Worm (Caenorhabditis elegans) whole organism, midembryonic: ENCODE results near the gene ZK896.4.

ENCODE experiments used
- T22C8.4 ChIP-seq: fragments of 200-800 bp; sonication (Bioruptor generic); IDR thresholded peaks from 2 replicates; pipeline ENCODE4 v1.3.6; 2022; ENCODE audit warnings: missing genetic modification characterization, missing compliant biosample characterization
- cog-1 ChIP-seq: sonication (generic microtip); optimal IDR thresholded peaks from 2 replicates; lab custom pipeline; 2016; ENCODE audit warnings: missing genetic modification characterization, missing compliant biosample characterization
- flt-1 ChIP-seq: fragments of 200-800 bp; sonication (Bioruptor generic); IDR thresholded peaks from 2 replicates; pipeline ENCODE4 v1.3.6; 2022; ENCODE audit warnings: missing genetic modification characterization, missing compliant biosample characterization
- klf-2 ChIP-seq: fragments of 200-800 bp; sonication (Bioruptor generic); conservative IDR thresholded peaks from 2 replicates; pipeline ENCODE4 v1.3.6; 2022; ENCODE audit warnings: missing genetic modification reagents, missing genetic modification characterization, missing compliant biosample characterization
- med-1 ChIP-seq: sonication (generic microtip); optimal IDR thresholded peaks from 2 replicates; lab custom pipeline; 2017; ENCODE audit warnings: missing genetic modification characterization, mild to moderate bottlenecking, missing compliant biosample characterization, antibody characterized with exemption, missing genetic modification reagents; ENCODE audit not compliant: insufficient read depth
- ref-1 ChIP-seq: fragments of 200-800 bp; sonication (Bioruptor generic); conservative IDR thresholded peaks from 2 replicates; pipeline ENCODE4 v1.3.6; 2022; ENCODE audit warnings: missing genetic modification reagents, missing genetic modification characterization, missing compliant biosample characterization
- tab-1 ChIP-seq: fragments of 200-800 bp; sonication (Bioruptor generic); IDR thresholded peaks from 2 replicates; pipeline ENCODE4 v1.3.6; 2022; ENCODE audit warnings: missing genetic modification characterization, missing compliant biosample characterization
- ztf-23 ChIP-seq: fragments of 200-800 bp; sonication (Bioruptor generic); IDR thresholded peaks from 2 replicates; pipeline ENCODE4 v1.3.6; 2022; ENCODE audit warnings: missing genetic modification reagents, missing genetic modification characterization, missing compliant biosample characterization
- ztf-29 ChIP-seq: fragments of 200-800 bp; sonication (Bioruptor generic); IDR thresholded peaks from 2 replicates; pipeline ENCODE4 v1.3.6; 2022; ENCODE audit warnings: missing genetic modification reagents, missing genetic modification characterization, missing compliant biosample characterization

The ZK896.4 gene

ce11 chrIV:12883190-12883589 lies at the start of gene ZK896.4:
Gene ZK896.4 (minus strand): TSS chrIV:12883290.
- TF ChIP-seq flt-1 (GFP tag; lab: Robert Waterston, UW) = no peak
- TF ChIP-seq tab-1 = no peak
- no peak for TF ChIP-seq ztf-29 (GFP tag; lab: Robert Waterston, UW)
- no peak for TF ChIP-seq T22C8.4 (GFP tag; lab: Robert Waterston, UW)
- TF ChIP-seq cog-1 (tag; lab: Kevin White, UChicago) = no peak
- TF ChIP-seq klf-2 (GFP tag; lab: Robert Waterston, UW) = no peak
- TF ChIP-seq ref-1 (GFP tag; lab: Robert Waterston, UW) = no peak
- no peak for TF ChIP-seq ztf-23 (GFP tag; lab: Robert Waterston, UW)
- TF ChIP-seq med-1 (GFP tag; lab: Kevin White, UChicago) = no peak

- TF ChIP-seq flt-1 (GFP tag; lab: Robert Waterston, UW) (no peak), ztf-23 (GFP tag; lab: Robert Waterston, UW) (no peak), cog-1 (tag; lab: Kevin White, UChicago) (no peak), klf-2 (GFP tag; lab: Robert Waterston, UW) (no peak), ztf-29 (GFP tag; lab: Robert Waterston, UW) (no peak), T22C8.4 (GFP tag; lab: Robert Waterston, UW) (no peak), med-1 (GFP tag; lab: Kevin White, UChicago) (no peak), tab-1 (no peak), ref-1 (GFP tag; lab: Robert Waterston, UW) (no peak)
Measured at ce11 chrIV:12926639-12927038, 43.5 kb upstream of the ZK896.4 start, which contains the start of gene srlf-5. Gene srlf-5 (minus strand): TSS chrIV:12926739.

- TF ChIP-seq med-1 (GFP tag; lab: Kevin White, UChicago) (no peak), cog-1 (tag; lab: Kevin White, UChicago) (no peak), T22C8.4 (GFP tag; lab: Robert Waterston, UW) (no peak), ztf-23 (GFP tag; lab: Robert Waterston, UW) (no peak), ztf-29 (GFP tag; lab: Robert Waterston, UW) (no peak)
Measured at ce11 chrIV:12924332-12924731, 41.2 kb upstream of the ZK896.4 start, which contains the start of gene srlf-4. Gene srlf-4 (minus strand): TSS chrIV:12924432.

- TF ChIP-seq ztf-23 (GFP tag; lab: Robert Waterston, UW) (no peak), ztf-29 (GFP tag; lab: Robert Waterston, UW) (no peak), tab-1 (no peak), flt-1 (GFP tag; lab: Robert Waterston, UW) (no peak), klf-2 (GFP tag; lab: Robert Waterston, UW) (no peak), cog-1 (tag; lab: Kevin White, UChicago) (no peak), T22C8.4 (GFP tag; lab: Robert Waterston, UW) (no peak), med-1 (GFP tag; lab: Kevin White, UChicago) (no peak), ref-1 (GFP tag; lab: Robert Waterston, UW) (no peak)
Measured at ce11 chrIV:12921027-12921426, 37.9 kb upstream of the ZK896.4 start, which contains the start of gene C32H11.4. Gene C32H11.4 (plus strand): TSS chrIV:12921264.

DNA sequence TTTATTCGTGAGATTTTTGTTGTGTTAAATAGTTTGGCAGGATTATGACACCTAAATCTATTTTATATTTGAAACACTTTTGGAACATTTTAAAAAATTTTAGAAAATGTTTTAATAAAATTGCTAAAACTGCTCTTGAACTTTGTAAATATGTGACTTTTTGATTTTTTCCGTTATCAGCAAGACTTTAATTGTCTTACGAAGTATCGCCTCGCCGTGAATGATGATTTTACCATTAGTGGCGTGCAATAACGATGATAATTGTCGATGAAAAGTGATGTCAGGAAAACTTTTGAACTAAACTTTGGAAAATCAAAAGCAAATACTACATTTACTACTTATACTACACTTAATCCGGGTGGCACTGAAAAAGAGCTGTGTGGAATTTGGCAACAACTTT lies 37.5 kb upstream of the ZK896.4 start:
- no peak for TF ChIP-seq ref-1 (GFP tag; lab: Robert Waterston, UW)

DNA sequence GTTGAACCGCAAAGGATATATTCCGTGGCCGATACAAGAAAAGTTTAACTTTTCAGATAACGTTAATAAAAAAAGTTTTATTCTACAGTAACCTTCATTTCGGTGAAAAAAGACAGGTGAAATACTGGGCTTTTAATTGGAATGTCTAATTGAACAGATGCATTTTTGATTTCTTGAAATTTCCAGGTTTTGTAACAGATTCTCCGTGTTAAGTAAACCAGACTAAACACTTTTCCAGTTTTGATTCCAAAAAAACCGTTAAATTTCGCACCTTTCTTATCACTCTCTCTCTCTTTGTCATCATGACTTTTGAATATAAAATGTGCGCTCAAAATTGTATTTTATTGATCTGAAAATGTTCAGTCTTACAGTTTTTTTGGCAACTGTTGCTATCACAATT lies 35.2 kb upstream of the ZK896.4 start, which contains the start of gene C32H11.3:
Gene C32H11.3, plus strand, starts transcription at position 301 of the 400 bp plus-strand sequence.
- TF ChIP-seq flt-1 (GFP tag; lab: Robert Waterston, UW) (no peak), med-1 (GFP tag; lab: Kevin White, UChicago) (no peak), ref-1 (GFP tag; lab: Robert Waterston, UW) (no peak), tab-1 (no peak), ztf-29 (GFP tag; lab: Robert Waterston, UW) (no peak), klf-2 (GFP tag; lab: Robert Waterston, UW) (no peak), T22C8.4 (GFP tag; lab: Robert Waterston, UW) (no peak), cog-1 (tag; lab: Kevin White, UChicago) (no peak), ztf-23 (GFP tag; lab: Robert Waterston, UW) (no peak)

- TF ChIP-seq tab-1 (no peak), ztf-29 (GFP tag; lab: Robert Waterston, UW) (no peak), cog-1 (tag; lab: Kevin White, UChicago) (no peak), T22C8.4 (GFP tag; lab: Robert Waterston, UW) (no peak), ztf-23 (GFP tag; lab: Robert Waterston, UW) (no peak)
Measured at ce11 chrIV:12915479-12915878, 32.4 kb upstream of the ZK896.4 start, which contains the start of gene srz-15. Gene srz-15 (plus strand): TSS chrIV:12915779.

DNA sequence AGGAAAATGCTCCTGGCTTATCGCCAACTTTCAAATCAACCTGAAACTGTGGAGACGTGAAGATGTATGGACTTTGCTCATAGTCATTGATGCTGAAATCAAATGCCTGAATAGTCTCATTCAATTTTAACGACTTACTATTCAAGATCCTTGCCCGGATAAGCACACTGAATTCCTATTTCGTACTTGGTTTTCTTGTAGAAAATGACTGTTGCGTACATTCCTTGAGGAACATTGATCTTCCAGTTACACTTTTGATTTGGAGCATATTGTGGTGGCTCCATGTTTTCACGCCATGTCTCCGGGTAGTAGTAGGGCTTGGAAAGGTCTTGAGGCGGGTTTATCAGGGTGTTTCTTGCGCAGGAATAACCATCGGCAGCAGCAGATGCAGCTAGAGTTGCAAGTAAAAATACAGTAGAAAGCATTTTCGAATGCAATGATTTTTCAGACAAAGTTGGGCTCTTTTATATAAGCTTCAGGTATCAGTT lies 31.5 kb upstream of the ZK896.4 start, which contains the start of gene irg-6:
Gene irg-6, minus strand, starts transcription at position 438 of the 488 bp plus-strand sequence.
- TF ChIP-seq ztf-29 (GFP tag; lab: Robert Waterston, UW) (no peak), tab-1 (no peak), ref-1 (GFP tag; lab: Robert Waterston, UW) (no peak), med-1 (GFP tag; lab: Kevin White, UChicago) (no peak), T22C8.4 (GFP tag; lab: Robert Waterston, UW) (no peak), flt-1 (GFP tag; lab: Robert Waterston, UW) (no peak), klf-2 (GFP tag; lab: Robert Waterston, UW) (no peak), ztf-23 (GFP tag; lab: Robert Waterston, UW) (no peak), cog-1 (tag; lab: Kevin White, UChicago) (no peak)

DNA sequence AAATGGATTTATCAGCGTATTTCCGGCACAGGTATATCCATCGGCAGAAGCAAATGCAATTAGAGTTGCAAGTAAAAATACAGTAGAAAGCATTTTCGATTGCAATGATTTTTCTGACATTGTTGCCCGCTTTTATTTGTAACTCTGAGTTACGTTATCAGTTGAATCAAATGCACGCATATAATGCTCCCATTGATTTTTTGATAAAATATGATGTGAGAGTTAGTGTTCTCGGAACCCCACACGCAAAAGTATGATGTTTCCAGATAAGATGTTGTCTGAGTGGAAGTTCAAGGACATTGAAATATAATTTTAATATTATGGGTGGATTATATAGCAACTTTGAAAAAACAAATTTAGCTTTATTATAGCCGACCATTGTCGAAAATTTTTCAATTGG lies 28.9 kb upstream of the ZK896.4 start, which contains the start of gene K08D8.5:
Gene K08D8.5, minus strand, starts transcription at position 140 of the 400 bp plus-strand sequence.
- no peak for TF ChIP-seq flt-1 (GFP tag; lab: Robert Waterston, UW)
- no peak for TF ChIP-seq ztf-23 (GFP tag; lab: Robert Waterston, UW)
- TF ChIP-seq ztf-29 (GFP tag; lab: Robert Waterston, UW) = no peak
- no peak for TF ChIP-seq cog-1 (tag; lab: Kevin White, UChicago)
